Worm (Caenorhabditis elegans): Measurements from ENCODE around the gene srd-39.

DNA sequence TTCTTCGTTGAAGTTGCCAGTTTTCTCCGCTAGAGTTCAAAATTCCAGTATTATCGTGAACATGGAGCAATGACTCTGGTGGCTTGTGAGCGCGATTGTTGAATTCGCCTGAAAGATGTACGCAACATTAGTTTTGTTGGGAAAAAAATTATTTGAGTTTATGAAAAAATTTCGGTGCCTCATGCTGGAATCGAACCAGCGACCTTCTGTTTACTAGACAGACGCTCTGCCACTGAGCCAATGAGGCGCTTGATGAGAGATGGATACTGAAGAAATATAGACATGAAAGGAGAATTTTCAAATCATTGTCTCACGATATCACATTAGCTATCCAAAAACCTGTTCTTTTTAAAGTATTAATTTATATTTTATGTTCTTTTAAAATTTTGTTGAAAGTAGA is 16.9 kb downstream of the srd-39 start:
- TF ChIP-seq dao-5 (tag; optimal IDR thresholded peaks at IDR 0.05) (no peak), W03F9.2 (tag; optimal IDR thresholded peaks at IDR 0.05) (no peak)
